Fruit fly (Drosophila melanogaster) S2 (cell line): ENCODE measurements around the gene Sgs7.

Source experiments
- CG8478 ChIP-seq: fragments of >200 bp; optimal IDR thresholded peaks from 2 replicates; lab custom pipeline; 2018
- CTCF ChIP-seq, 2 experiments: fragments of >200 bp; optimal IDR thresholded peaks; 2 replicates each; lab custom pipeline; 2018

- TF ChIP-seq CTCF (optimal IDR thresholded peaks at IDR 0.05; lab: Kevin White, UChicago): no peak
- no peak for TF ChIP-seq CG8478
Observed at dm6 chr3L:11510489-11510888, 828 bp downstream of the Sgs7 start, which contains the start of gene CG33272.
